Worm (Caenorhabditis elegans): ENCODE results near the gene hmgs-1.

The hmgs-1 gene

ce11 chrV:5697581-5697980 is 13.2 kb upstream of the hmgs-1 start:
- TF ChIP-seq Y5F2A.4 (GFP tag; optimal IDR thresholded peaks at IDR 0.05): no peak
- TF ChIP-seq hlh-11 (tag; optimal IDR thresholded peaks at IDR 0.05): peak; percentile 18
- TF ChIP-seq aha-1 (tag): peak; percentile 69
- no peak for TF ChIP-seq ceh-28 (tag; optimal IDR thresholded peaks at IDR 0.05)
- TF ChIP-seq dmd-6 (GFP tag; IDR thresholded peaks at IDR 0.05): 0 out of 2 replicates have a peak, but pooled peaks have one; percentile 23
- TF ChIP-seq nhr-28 (tag; optimal IDR thresholded peaks at IDR 0.05): peak; percentile 60
- no peak for TF ChIP-seq ctbp-1 (GFP tag; IDR thresholded peaks at IDR 0.05)
- TF ChIP-seq dmd-8 (GFP tag; IDR thresholded peaks at IDR 0.05): no peak
- TF ChIP-seq tra-1 (GFP tag; IDR thresholded peaks at IDR 0.05): no peak
- no peak for TF ChIP-seq pqm-1 (tag; optimal IDR thresholded peaks at IDR 0.05)

ce11 chrV:5696177-5696576 is 11.8 kb upstream of the hmgs-1 start:
- TF ChIP-seq nhr-11 (tag; optimal IDR thresholded peaks at IDR 0.05) (no peak), nhr-41 (GFP tag; IDR thresholded peaks at IDR 0.05) (no peak), madf-9 (GFP tag; conservative IDR thresholded peaks at IDR 0.05) (no peak), Y48G9A.11 (GFP tag; IDR thresholded peaks at IDR 0.05) (no peak), mep-1 (tag; optimal IDR thresholded peaks at IDR 0.05) (no peak), tra-1 (GFP tag; IDR thresholded peaks at IDR 0.05) (no peak), ceh-20 (GFP tag; IDR thresholded peaks at IDR 0.05) (no peak), saeg-2 (GFP tag; IDR thresholded peaks at IDR 0.05) (no peak), arid-1 (GFP tag; conservative IDR thresholded peaks at IDR 0.05) (no peak), F49E8.2 (tag; optimal IDR thresholded peaks at IDR 0.05; ENCODE audit: borderline replicate concordance) (no peak), pqm-1 (tag; optimal IDR thresholded peaks at IDR 0.05) (peak; percentile 65), spr-1 (tag; optimal IDR thresholded peaks at IDR 0.05) (no peak), daf-16 (GFP tag; optimal IDR thresholded peaks at IDR 0.05) (no peak), daf-16 (tag; optimal IDR thresholded peaks at IDR 0.05) (peak; percentile 19), nhr-28 (tag; optimal IDR thresholded peaks at IDR 0.05) (peak; percentile 94), lin-15B (tag; optimal IDR thresholded peaks at IDR 0.05) (no peak), lin-38 (GFP tag; IDR thresholded peaks at IDR 0.05) (no peak), nhr-102 (tag; optimal IDR thresholded peaks at IDR 0.05) (no peak), dmd-9 (GFP tag; IDR thresholded peaks at IDR 0.05) (no peak), ctbp-1 (GFP tag; IDR thresholded peaks at IDR 0.05) (no peak), hlh-30 (tag; optimal IDR thresholded peaks at IDR 0.05; ENCODE audit: insufficient read depth) (no peak), zag-1 (tag; optimal IDR thresholded peaks at IDR 0.05) (no peak), madf-5 (GFP tag; IDR thresholded peaks at IDR 0.05) (no peak), sdz-12 (GFP tag; optimal IDR thresholded peaks at IDR 0.05) (no peak), D1046.2 (GFP tag; IDR thresholded peaks at IDR 0.05) (no peak), nhr-77 (tag; optimal IDR thresholded peaks at IDR 0.05) (no peak), daf-12 (tag; optimal IDR thresholded peaks at IDR 0.05) (no peak), ama-1 (optimal IDR thresholded peaks at IDR 0.05) (no peak), dmd-6 (GFP tag; IDR thresholded peaks at IDR 0.05) (no peak), egl-43 (GFP tag; IDR thresholded peaks at IDR 0.05) (no peak), mdl-1 (tag; optimal IDR thresholded peaks at IDR 0.05) (no peak), rbr-2 (tag; optimal IDR thresholded peaks at IDR 0.05) (no peak), dve-1 (tag; optimal IDR thresholded peaks at IDR 0.05; ENCODE audit: insufficient read depth) (no peak), nhr-6 (tag; optimal IDR thresholded peaks at IDR 0.05) (peak; percentile 3), mxl-2 (GFP tag; conservative IDR thresholded peaks at IDR 0.05) (no peak), lin-13 (GFP tag; optimal IDR thresholded peaks at IDR 0.05) (no peak), hif-1 (tag; optimal IDR thresholded peaks at IDR 0.05) (no peak)

All from whole organism, L4 larva.